Fruit fly (Drosophila melanogaster) whole organism, adult: Measurements from ENCODE around the gene CG13108.

ENCODE experiments used
- CG5204 ChIP-seq: fragments of 200-800 bp; sonication (Bioruptor generic); optimal IDR thresholded peaks from 2 replicates; lab custom pipeline; 2016; ENCODE audit warnings: missing biosample characterization, missing genetic modification characterization
- kay ChIP-seq: fragments of 200-800 bp; sonication (Bioruptor generic); peaks from one replicate; lab custom pipeline; 2016; ENCODE audit warnings: missing biosample characterization, missing genetic modification characterization, borderline replicate concordance

dm6 chr2L:9176791-9177190, 12.8 kb downstream of the CG13108 start:
- TF ChIP-seq kay, result peak; percentile 80
- TF ChIP-seq CG5204 (GFP tag; lab: Kevin White, UChicago), result no peak
